Fruit fly (Drosophila melanogaster): Measurements from ENCODE around the gene Sms.
A peak's percentile ranks its signal among the peaks of the same experiment; 100 is the strongest.

The Sms gene

DNA sequence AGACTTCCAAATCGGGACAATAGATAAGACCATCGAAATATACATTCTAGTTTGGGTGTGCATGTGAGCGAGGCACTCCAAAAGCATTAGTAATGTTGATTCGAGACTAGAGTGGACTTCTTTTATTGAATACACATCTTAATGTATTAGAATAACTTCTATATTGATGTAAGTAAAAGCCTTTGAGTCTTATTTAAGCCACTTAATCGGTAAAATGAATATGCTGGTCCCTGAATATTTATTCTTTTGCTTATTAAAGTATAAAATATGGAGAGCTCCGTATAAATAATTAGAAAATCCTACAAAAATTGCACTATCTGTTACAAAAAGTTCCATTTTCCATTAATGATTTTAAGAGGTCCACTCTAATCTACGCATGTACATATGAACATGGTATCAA, 7.2 kb downstream of the Sms start (continued):
- TF ChIP-seq stwl (tag; optimal IDR thresholded peaks at IDR 0.05) (no peak), Atf-2 (GFP tag; optimal IDR thresholded peaks at IDR 0.05) (no peak), sc (optimal IDR thresholded peaks at IDR 0.05) (no peak), sc (GFP tag; optimal IDR thresholded peaks at IDR 0.05) (no peak), row (GFP tag; IDR thresholded peaks at IDR 0.05) (peak; percentile 51; the same call in 2 of the 3 replicates), Deaf1 (tag; optimal IDR thresholded peaks at IDR 0.05) (peak; percentile 22), dmrt99B (tag; optimal IDR thresholded peaks at IDR 0.05) (peak; percentile 51), tgo (GFP tag; IDR thresholded peaks at IDR 0.05) (peak; percentile 28; the same call in 1 of the 3 replicates), oc (tag; optimal IDR thresholded peaks at IDR 0.05) (no peak), Dek (tag; optimal IDR thresholded peaks at IDR 0.05) (peak; percentile 26), CG15514 (GFP tag; optimal IDR thresholded peaks at IDR 0.05) (peak; percentile 32), pho (GFP tag; optimal IDR thresholded peaks at IDR 0.05) (no peak), Ets65A (GFP tag) (no peak), Atf6 (GFP tag; IDR thresholded peaks at IDR 0.05) (0 out of 2 replicates have a peak, but pooled peaks have one; percentile 31), ssp (GFP tag; IDR thresholded peaks at IDR 0.05) (no peak), fd3F (GFP tag; optimal IDR thresholded peaks at IDR 0.05) (peak; percentile 41), da (GFP tag; optimal IDR thresholded peaks at IDR 0.05) (no peak), btn (GFP tag; optimal IDR thresholded peaks at IDR 0.05) (no peak), CG17359 (tag; optimal IDR thresholded peaks at IDR 0.05) (peak; percentile 48), CG6765 (GFP tag; optimal IDR thresholded peaks at IDR 0.05) (peak; percentile 10), fd96Cb (tag; optimal IDR thresholded peaks at IDR 0.05) (peak; percentile 22)

DNA sequence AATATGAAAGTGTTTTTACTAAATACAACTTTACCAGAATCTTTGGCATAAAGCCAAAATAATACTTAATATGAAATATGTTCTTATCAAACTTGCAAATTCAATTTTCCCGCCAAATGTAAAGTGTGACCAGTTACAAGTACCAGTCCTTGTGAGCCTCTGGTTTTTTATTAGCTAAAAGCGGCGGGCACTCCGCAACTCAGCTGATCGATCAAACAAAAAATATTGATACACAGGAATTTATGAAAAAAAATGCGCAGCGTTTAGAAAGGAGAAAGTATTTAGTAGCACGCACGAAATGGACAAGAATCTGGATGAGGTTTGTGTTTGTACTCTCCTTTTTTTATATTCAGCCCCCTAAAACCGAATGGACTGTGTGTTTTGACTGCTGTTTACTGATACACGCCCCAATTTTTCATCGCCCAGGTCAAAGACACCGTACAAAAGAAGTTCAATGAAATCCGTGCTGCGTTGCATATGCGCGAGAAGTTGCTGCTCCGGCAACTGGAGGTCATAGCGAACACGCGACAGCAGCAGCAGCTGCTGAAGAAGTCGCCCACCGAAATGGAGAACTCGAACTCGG, 9.6 kb downstream of the Sms start, which contains the start of gene CG32100:
Gene CG32100 (plus strand): TSS at position 197 of the 583 bp plus-strand sequence.
- TF ChIP-seq MBD-R2 (GFP tag; IDR thresholded peaks at IDR 0.05) (peak; percentile 45), ro (GFP tag; IDR thresholded peaks at IDR 0.05) (no peak), zen2 (GFP tag; IDR thresholded peaks at IDR 0.05; ENCODE audit: partially characterized antibody) (no peak), wor (GFP tag; IDR thresholded peaks at IDR 0.05) (no peak), sd (tag; optimal IDR thresholded peaks at IDR 0.05) (peak; percentile 79), E2f2 (GFP tag; IDR thresholded peaks at IDR 0.05) (peak; percentile 95), abd-A (tag; optimal IDR thresholded peaks at IDR 0.05) (no peak), dpn (GFP tag; optimal IDR thresholded peaks at IDR 0.05) (no peak), CG42726 (GFP tag; IDR thresholded peaks at IDR 0.05; ENCODE audit: partially characterized antibody) (peak; percentile 35; the same call in 1 of the 2 replicates), Bgb (GFP tag; IDR thresholded peaks at IDR 0.05; ENCODE audit: partially characterized antibody) (0 out of 2 replicates have a peak, but pooled peaks have one; percentile 23), CG9437 (GFP tag; optimal IDR thresholded peaks at IDR 0.05) (no peak), dimm (GFP tag; IDR thresholded peaks at IDR 0.05) (no peak), CG7963 (GFP tag; IDR thresholded peaks at IDR 0.05; ENCODE audit: partially characterized antibody) (no peak), nerfin-1 (tag; optimal IDR thresholded peaks at IDR 0.05) (peak; percentile 84), CG8388 (GFP tag; optimal IDR thresholded peaks at IDR 0.05) (no peak), MTF-1 (GFP tag; optimal IDR thresholded peaks at IDR 0.05; ENCODE audit: borderline replicate concordance) (no peak), gfzf (GFP tag; optimal IDR thresholded peaks at IDR 0.05) (peak; percentile 84), CG32767 (GFP tag; IDR thresholded peaks at IDR 0.05) (peak; percentile 54), cg (GFP tag; optimal IDR thresholded peaks at IDR 0.05) (no peak), Tbp (GFP tag; optimal IDR thresholded peaks at IDR 0.05) (no peak), pho (GFP tag; optimal IDR thresholded peaks at IDR 0.05) (no peak), CG3847 (GFP tag; IDR thresholded peaks at IDR 0.05) (no peak), CG8924 (tag; optimal IDR thresholded peaks at IDR 0.05) (no peak), pzg (GFP tag; optimal IDR thresholded peaks at IDR 0.05) (peak; percentile 60), kah (GFP tag; optimal IDR thresholded peaks at IDR 0.05) (no peak), Med (GFP tag) (peak; percentile 46), CG1603 (tag; optimal IDR thresholded peaks at IDR 0.05) (peak; percentile 40), Nf-YA (GFP tag; IDR thresholded peaks at IDR 0.05) (0 out of 2 replicates have a peak, but pooled peaks have one; percentile 9), Oli (tag; optimal IDR thresholded peaks at IDR 0.05) (no peak), CG12236 (GFP tag; optimal IDR thresholded peaks at IDR 0.05) (no peak)

All from whole organism, embryonic.